Fruit fly (Drosophila melanogaster) whole organism, prepupa: ENCODE results near the gene CG32036.
A peak's percentile ranks its signal among the peaks of the same experiment; 100 is the strongest.

ENCODE experiments used
- CG10631 ChIP-seq: fragments of 200-800 bp; sonication (Bioruptor generic); optimal IDR thresholded peaks from 2 replicates; lab custom pipeline; 2016; ENCODE audit warnings: missing biosample characterization, missing genetic modification characterization
- CG11294 ChIP-seq: fragments of 200-800 bp; sonication (Bioruptor generic); IDR thresholded peaks from 2 replicates; pipeline ENCODE4 v1.3.6; 2022; ENCODE audit warnings: missing biosample characterization, missing genetic modification characterization
- CG11902 ChIP-seq: fragments of 200-800 bp; sonication (Bioruptor generic); optimal IDR thresholded peaks from 3 replicates; lab custom pipeline; 2016; ENCODE audit warnings: missing biosample characterization, missing genetic modification characterization
- CG15336 ChIP-seq: fragments of 200-800 bp; sonication (Bioruptor generic); IDR thresholded peaks from 2 replicates; pipeline ENCODE4 v1.3.6; 2022; ENCODE audit warnings: missing biosample characterization, missing genetic modification characterization
- CG1621 ChIP-seq: fragments of 200-800 bp; sonication (Bioruptor generic); optimal IDR thresholded peaks from 3 replicates; lab custom pipeline; 2018; ENCODE audit warnings: missing biosample characterization, mild to moderate bottlenecking, missing genetic modification characterization
- CG3032 ChIP-seq: fragments of 200-800 bp; optimal IDR thresholded peaks from 2 replicates; lab custom pipeline; 2019; ENCODE audit warnings: missing biosample characterization, mild to moderate bottlenecking, missing genetic modification characterization, moderate library complexity
- CG31627 ChIP-seq: fragments of 200-800 bp; sonication (Bioruptor generic); optimal IDR thresholded peaks from 3 replicates; lab custom pipeline; 2016; ENCODE audit warnings: missing biosample characterization, missing genetic modification characterization
- CG34406 ChIP-seq: fragments of 200-800 bp; sonication (Bioruptor generic); optimal IDR thresholded peaks from 3 replicates; lab custom pipeline; 2016; ENCODE audit warnings: missing biosample characterization, missing genetic modification characterization
- CG4318 ChIP-seq: fragments of 200-800 bp; sonication (Bioruptor generic); optimal IDR thresholded peaks from 3 replicates; lab custom pipeline; 2017; ENCODE audit warnings: missing biosample characterization, mild to moderate bottlenecking, missing genetic modification characterization
- CG6163 ChIP-seq: fragments of 200-800 bp; sonication (Bioruptor generic); IDR thresholded peaks from 3 replicates; pipeline ENCODE4 v1.3.6; 2022; ENCODE audit warnings: missing biosample characterization, missing genetic modification characterization
- CG6808 ChIP-seq: fragments of 200-800 bp; sonication (Bioruptor generic); optimal IDR thresholded peaks from 3 replicates; lab custom pipeline; 2017; ENCODE audit warnings: missing biosample characterization, missing genetic modification characterization, mild to moderate bottlenecking, moderate library complexity, missing genetic modification reagents
- CG6854 ChIP-seq: fragments of 200-800 bp; sonication (Bioruptor generic); optimal IDR thresholded peaks from 2 replicates; lab custom pipeline; 2017; ENCODE audit warnings: missing biosample characterization, mild to moderate bottlenecking, missing genetic modification characterization
- CG7368 ChIP-seq: fragments of 200-800 bp; sonication (Bioruptor generic); optimal IDR thresholded peaks from 3 replicates; lab custom pipeline; 2016; ENCODE audit warnings: missing biosample characterization, missing genetic modification characterization
- CG8119 ChIP-seq: fragments of 200-800 bp; sonication (Bioruptor generic); IDR thresholded peaks from 3 replicates; pipeline ENCODE4 v1.3.6; 2022; ENCODE audit warnings: missing biosample characterization, missing genetic modification characterization
- CG8319 ChIP-seq: fragments of 200-800 bp; sonication (Bioruptor generic); optimal IDR thresholded peaks from 3 replicates; lab custom pipeline; 2016; ENCODE audit warnings: missing biosample characterization, missing genetic modification characterization
- CG8632 ChIP-seq: fragments of 200-800 bp; sonication (Bioruptor generic); optimal IDR thresholded peaks from 3 replicates; lab custom pipeline; 2016; ENCODE audit warnings: missing biosample characterization, missing genetic modification characterization
- Eip75B ChIP-seq: fragments of 200-800 bp; sonication (Bioruptor generic); optimal IDR thresholded peaks from 3 replicates; lab custom pipeline; 2016; ENCODE audit warnings: missing biosample characterization, missing genetic modification characterization
- Eip78C ChIP-seq: fragments of 200-800 bp; sonication (Bioruptor generic); peaks from one replicate; lab custom pipeline; 2016; ENCODE audit warnings: missing biosample characterization, missing genetic modification characterization
- Ets21C ChIP-seq: fragments of 200-800 bp; sonication (Bioruptor generic); optimal IDR thresholded peaks from 3 replicates; lab custom pipeline; 2016; ENCODE audit warnings: missing biosample characterization, missing genetic modification characterization
- Ets96B ChIP-seq: fragments of 200-800 bp; optimal IDR thresholded peaks from 2 replicates; lab custom pipeline; 2019; ENCODE audit warnings: missing biosample characterization, mild to moderate bottlenecking, missing genetic modification characterization, moderate library complexity
- Gug ChIP-seq: fragments of 200-800 bp; sonication (Bioruptor generic); IDR thresholded peaks from 2 replicates; pipeline ENCODE4 v1.3.6; 2022; ENCODE audit warnings: missing biosample characterization, missing genetic modification characterization
- Hr39 ChIP-seq: fragments of 200-800 bp; sonication (Bioruptor generic); optimal IDR thresholded peaks from 2 replicates; lab custom pipeline; 2016; ENCODE audit warnings: missing biosample characterization, missing genetic modification characterization
- Lpt ChIP-seq: fragments of 200-800 bp; sonication (Bioruptor generic); optimal IDR thresholded peaks from 3 replicates; lab custom pipeline; 2016; ENCODE audit warnings: missing biosample characterization, missing genetic modification characterization
- OdsH ChIP-seq: fragments of 200-800 bp; sonication (Bioruptor generic); optimal IDR thresholded peaks from 3 replicates; lab custom pipeline; 2016; ENCODE audit warnings: missing biosample characterization, missing genetic modification characterization
- Sox102F ChIP-seq: fragments of 200-800 bp; sonication (Bioruptor generic); optimal IDR thresholded peaks from 2 replicates; lab custom pipeline; 2016; ENCODE audit warnings: missing biosample characterization, mild to moderate bottlenecking, missing genetic modification characterization
- Sox14 ChIP-seq: fragments of 200-800 bp; sonication (Bioruptor generic); optimal IDR thresholded peaks from 3 replicates; lab custom pipeline; 2016; ENCODE audit warnings: missing biosample characterization, missing genetic modification characterization
- acj6 ChIP-seq: fragments of 200-800 bp; sonication (Bioruptor generic); optimal IDR thresholded peaks from 3 replicates; lab custom pipeline; 2016; ENCODE audit warnings: missing biosample characterization, missing genetic modification characterization
- dac ChIP-seq: fragments of 200-800 bp; sonication (Bioruptor generic); optimal IDR thresholded peaks from 2 replicates; lab custom pipeline; 2017; ENCODE audit warnings: missing biosample characterization, mild to moderate bottlenecking, missing genetic modification characterization
- dsx ChIP-seq: fragments of 200-800 bp; optimal IDR thresholded peaks from 3 replicates; lab custom pipeline; 2019; ENCODE audit warnings: missing biosample characterization, mild to moderate bottlenecking, missing genetic modification characterization, moderate library complexity; ENCODE audit not compliant: poor library complexity, severe bottlenecking
- eg ChIP-seq: fragments of 200-800 bp; sonication (Bioruptor generic); IDR thresholded peaks from 3 replicates; pipeline ENCODE4 v1.3.6; 2022; ENCODE audit warnings: missing biosample characterization, missing genetic modification characterization
- esn ChIP-seq: fragments of 200-800 bp; sonication (Bioruptor generic); optimal IDR thresholded peaks from 2 replicates; lab custom pipeline; 2016; ENCODE audit warnings: missing biosample characterization, mild to moderate bottlenecking, missing genetic modification characterization, moderate library complexity
- fd59A ChIP-seq: fragments of 200-800 bp; sonication (Bioruptor generic); optimal IDR thresholded peaks from 2 replicates; lab custom pipeline; 2017; ENCODE audit warnings: missing biosample characterization, mild to moderate bottlenecking, missing genetic modification characterization, missing genetic modification reagents
- fd85E ChIP-seq: fragments of 200-800 bp; sonication (Bioruptor generic); optimal IDR thresholded peaks from 3 replicates; lab custom pipeline; 2016; ENCODE audit warnings: missing biosample characterization, missing genetic modification characterization
- fkh ChIP-seq: fragments of 200-800 bp; sonication (Bioruptor generic); optimal IDR thresholded peaks from 3 replicates; lab custom pipeline; 2017; ENCODE audit warnings: missing biosample characterization, mild to moderate bottlenecking, missing genetic modification characterization, moderate library complexity
- lz ChIP-seq: fragments of 200-800 bp; sonication (Bioruptor generic); optimal IDR thresholded peaks from 3 replicates; lab custom pipeline; 2016; ENCODE audit warnings: missing biosample characterization, missing genetic modification characterization
- net ChIP-seq: fragments of 200-800 bp; sonication (Bioruptor generic); optimal IDR thresholded peaks from 3 replicates; lab custom pipeline; 2016; ENCODE audit warnings: missing biosample characterization, missing genetic modification characterization
- pdm3 ChIP-seq: fragments of 200-800 bp; sonication (Bioruptor generic); optimal IDR thresholded peaks from 3 replicates; lab custom pipeline; 2016; ENCODE audit warnings: missing biosample characterization, missing genetic modification characterization
- salr ChIP-seq, 2 experiments: fragments of 200-800 bp; sonication (Bioruptor generic); optimal IDR thresholded peaks; 3 replicates each; lab custom pipeline; 2016 to 2018; ENCODE audit warnings: missing biosample characterization in 2 of 2, missing genetic modification characterization in 2 of 2, mild to moderate bottlenecking in 1 of 2
- spab ChIP-seq: fragments of 200-800 bp; sonication (Bioruptor generic); optimal IDR thresholded peaks from 2 replicates; lab custom pipeline; 2017; ENCODE audit warnings: missing biosample characterization, mild to moderate bottlenecking, missing genetic modification characterization, missing genetic modification reagents
- svp ChIP-seq: fragments of 200-800 bp; sonication (Bioruptor generic); peaks from one replicate; lab custom pipeline; 2016; ENCODE audit warnings: missing biosample characterization, missing genetic modification characterization
- topi ChIP-seq: fragments of 200-800 bp; sonication (Bioruptor generic); optimal IDR thresholded peaks from 3 replicates; lab custom pipeline; 2016; ENCODE audit warnings: missing biosample characterization, missing genetic modification characterization
- vri ChIP-seq: fragments of 200-800 bp; sonication (Bioruptor generic); optimal IDR thresholded peaks from 3 replicates; lab custom pipeline; 2016; ENCODE audit warnings: missing biosample characterization, mild to moderate bottlenecking, missing genetic modification characterization

Gene CG32036

DNA sequence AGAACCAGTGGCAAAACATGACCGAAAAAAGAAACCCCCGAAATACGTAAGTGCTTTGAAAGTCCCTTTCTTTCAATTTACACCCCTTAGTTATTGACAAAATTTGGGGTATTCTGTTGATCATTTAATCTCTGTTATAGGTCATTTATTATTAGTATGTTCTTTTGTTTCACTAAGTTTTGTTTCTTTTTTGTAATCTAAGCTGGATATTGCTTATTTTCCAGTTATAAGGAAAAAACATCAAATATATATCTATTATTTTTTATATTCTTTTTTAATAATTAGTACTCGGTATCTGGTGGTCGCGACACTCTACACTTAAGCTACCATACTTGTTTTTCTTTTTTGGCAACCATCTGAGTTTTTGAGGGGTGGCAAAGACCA lies 19.6 kb upstream of the CG32036 start (continued):
- TF ChIP-seq CG8119 (GFP tag; lab: Robert Waterston, UW) (peak; percentile 35; the same call in 1 of the 3 replicates), CG15336 (GFP tag; lab: Robert Waterston, UW) (peak; percentile 44; the same call in 1 of the 2 replicates), CG8632 (GFP tag; lab: Kevin White, UChicago) (peak; percentile 37), Eip75B (GFP tag; lab: Kevin White, UChicago) (peak; percentile 28), eg (no peak), fkh (GFP tag; lab: Kevin White, UChicago) (no peak), fd85E (GFP tag; lab: Kevin White, UChicago) (no peak), CG3032 (peak; percentile 36), CG10631 (GFP tag; lab: Kevin White, UChicago) (peak; percentile 20), acj6 (GFP tag; lab: Kevin White, UChicago) (peak; percentile 24), Eip78C (peak; percentile 81), CG6854 (GFP tag; lab: Kevin White, UChicago) (no peak), Ets96B (tag; lab: Kevin White, UChicago) (peak; percentile 52), CG31627 (GFP tag; lab: Kevin White, UChicago) (no peak), CG7368 (GFP tag; lab: Kevin White, UChicago) (no peak), net (peak; percentile 16)

DNA sequence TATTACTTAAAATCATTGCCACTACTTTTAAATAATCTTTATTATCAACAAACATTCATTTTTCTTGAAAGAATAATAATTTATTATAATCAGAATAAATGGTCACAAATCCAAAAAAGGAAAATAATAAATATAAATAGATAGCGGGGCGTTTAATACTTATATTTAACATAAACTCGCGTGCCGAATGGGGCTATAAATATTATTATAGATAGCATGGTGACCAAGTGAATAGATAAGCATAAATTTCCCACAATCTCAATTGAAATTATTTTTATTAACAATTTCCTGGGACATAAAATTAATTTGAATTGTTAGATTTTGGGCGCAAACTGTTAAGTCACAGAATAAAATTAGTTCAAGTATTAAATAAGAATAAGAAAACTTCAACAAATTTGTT lies 17.4 kb upstream of the CG32036 start:
- TF ChIP-seq topi (GFP tag; lab: Kevin White, UChicago) (no peak), CG10631 (GFP tag; lab: Kevin White, UChicago) (no peak), CG34406 (GFP tag; lab: Kevin White, UChicago) (no peak), eg (no peak), fd59A (GFP tag; lab: Kevin White, UChicago) (no peak), CG7368 (GFP tag; lab: Kevin White, UChicago) (no peak), OdsH (GFP tag; lab: Kevin White, UChicago) (no peak), CG6808 (GFP tag; lab: Kevin White, UChicago) (no peak), salr (GFP tag; optimal IDR thresholded peaks at IDR 0.05; lab: Kevin White, UChicago) (no peak), Sox14 (GFP tag; lab: Kevin White, UChicago) (no peak), net (no peak), CG11902 (no peak), lz (GFP tag; lab: Kevin White, UChicago) (no peak), fkh (GFP tag; lab: Kevin White, UChicago) (no peak), CG1621 (tag; lab: Kevin White, UChicago) (no peak)
- TF ChIP-seq, all 60 proteins: peak for 0

DNA sequence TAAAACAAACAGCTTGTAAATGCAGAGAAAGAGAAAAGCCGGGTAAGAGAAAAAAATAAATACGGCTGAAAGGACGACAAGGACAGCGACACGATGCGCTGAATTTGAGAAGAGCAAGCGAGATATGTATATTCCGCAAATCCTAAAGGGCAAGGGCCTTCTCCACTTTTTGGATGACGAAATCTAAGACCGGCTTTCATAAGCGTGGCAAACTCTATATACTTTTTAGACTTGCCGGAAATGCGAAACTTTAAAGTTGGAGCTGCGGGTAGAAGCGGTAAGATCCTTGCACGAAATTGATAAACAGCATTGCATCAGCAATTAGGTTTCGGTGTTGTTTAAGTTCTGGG lies 16.7 kb upstream of the CG32036 start:
- no peak for TF ChIP-seq CG8319 (GFP tag; lab: Kevin White, UChicago)
- TF ChIP-seq CG1621 (tag; lab: Kevin White, UChicago), result peak; percentile 48
- no peak for TF ChIP-seq Lpt (GFP tag; lab: Kevin White, UChicago)
- no peak for TF ChIP-seq Hr39 (GFP tag; lab: Kevin White, UChicago)
- TF ChIP-seq vri (GFP tag; lab: Kevin White, UChicago), result peak; percentile 54
- no peak for TF ChIP-seq CG8632 (GFP tag; lab: Kevin White, UChicago)
- TF ChIP-seq acj6 (GFP tag; lab: Kevin White, UChicago), result no peak

DNA sequence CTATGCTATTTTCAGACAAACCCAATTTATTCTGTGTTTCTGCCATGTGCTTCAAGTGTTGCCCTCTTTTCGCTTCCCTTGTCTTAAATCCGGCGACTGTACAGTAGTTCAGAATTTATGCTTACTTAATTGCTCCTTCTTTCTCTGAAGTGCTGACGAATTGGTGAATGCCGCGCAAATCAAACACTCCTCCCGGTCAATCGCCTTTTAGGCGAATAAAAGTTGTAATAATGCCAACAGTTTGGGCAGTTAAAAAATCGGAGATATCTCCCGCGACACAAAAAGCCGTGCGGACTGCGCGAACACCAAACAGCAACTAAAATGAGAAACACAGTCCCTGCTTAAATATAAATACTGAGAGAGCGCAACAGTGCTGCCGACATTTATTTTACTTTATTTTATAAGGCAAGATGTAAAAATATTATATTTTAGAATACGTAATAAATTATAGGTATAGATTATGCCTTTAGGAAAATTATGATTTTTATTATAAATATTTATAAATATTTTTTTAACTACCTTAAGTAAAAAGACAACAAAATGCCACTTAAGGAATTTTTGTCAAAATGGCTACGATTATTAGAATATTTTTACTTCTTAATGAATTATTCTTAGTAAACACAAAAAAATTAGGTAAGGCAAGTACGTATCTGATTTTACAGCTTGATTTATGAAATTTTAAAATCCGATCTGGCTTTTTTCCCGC lies 16.1 kb upstream of the CG32036 start, which contains the start of gene path:
Gene path, minus strand, starts transcription at position 322 of the 706 bp plus-strand sequence.
- peak; percentile 45 for TF ChIP-seq esn (GFP tag; lab: Kevin White, UChicago)
- TF ChIP-seq CG4318 (GFP tag; lab: Kevin White, UChicago), result no peak
- TF ChIP-seq CG3032, result peak; percentile 62
- TF ChIP-seq CG31627 (GFP tag; lab: Kevin White, UChicago), result no peak
- TF ChIP-seq Sox102F, result no peak
- TF ChIP-seq CG11294, result no peak
- no peak for TF ChIP-seq CG8319 (GFP tag; lab: Kevin White, UChicago)
- peak; percentile 77 for TF ChIP-seq svp (GFP tag; lab: Kevin White, UChicago)
- TF ChIP-seq pdm3, result no peak
- no peak for TF ChIP-seq Eip75B (GFP tag; lab: Kevin White, UChicago)
- TF ChIP-seq CG6163, result no peak
- no peak for TF ChIP-seq CG10631 (GFP tag; lab: Kevin White, UChicago)
- no peak for TF ChIP-seq dac (GFP tag; lab: Kevin White, UChicago)
- TF ChIP-seq spab, result no peak
- TF ChIP-seq OdsH (GFP tag; lab: Kevin White, UChicago), result no peak
- TF ChIP-seq Ets21C (GFP tag; lab: Kevin White, UChicago), result no peak
- TF ChIP-seq lz (GFP tag; lab: Kevin White, UChicago), result no peak
- no peak for TF ChIP-seq CG1621 (tag; lab: Kevin White, UChicago)
- TF ChIP-seq Hr39 (GFP tag; lab: Kevin White, UChicago), result no peak
- TF ChIP-seq dsx (GFP tag; lab: Kevin White, UChicago), result peak; percentile 3
- TF ChIP-seq Ets96B (tag; lab: Kevin White, UChicago), result peak; percentile 59
- no peak for TF ChIP-seq Gug (GFP tag; lab: Robert Waterston, UW)
- TF ChIP-seq CG6854 (GFP tag; lab: Kevin White, UChicago), result peak; percentile 30
- no peak for TF ChIP-seq topi (GFP tag; lab: Kevin White, UChicago)
- no peak for TF ChIP-seq eg
